Worm (Caenorhabditis elegans): ENCODE data around the gene C34C6.3.

DNA sequence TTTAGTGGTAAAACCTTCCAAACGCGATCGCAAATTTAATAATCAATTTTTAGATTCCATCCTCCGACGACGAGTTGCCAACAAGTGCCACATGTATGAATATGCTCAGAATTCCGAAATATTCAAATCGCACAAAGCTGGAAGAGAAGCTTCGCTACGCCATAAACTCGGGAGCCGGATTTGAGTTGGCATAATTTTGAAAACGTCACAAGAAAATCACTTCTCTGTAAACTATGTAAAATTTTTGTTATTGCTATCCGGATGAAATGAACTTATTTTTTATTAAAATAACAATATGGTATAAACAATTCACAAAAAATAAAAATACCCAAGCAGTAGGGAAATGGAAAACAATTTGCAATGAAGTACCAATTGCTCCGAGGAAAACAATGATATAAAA is 22.8 kb upstream of the C34C6.3 start:
- TF ChIP-seq nhr-42 (GFP tag; IDR thresholded peaks at IDR 0.05) (no peak), cey-2 (tag; optimal IDR thresholded peaks at IDR 0.05; ENCODE audit: borderline replicate concordance, insufficient read depth) (no peak), pqm-1 (tag; optimal IDR thresholded peaks at IDR 0.05) (no peak), lir-3 (tag; optimal IDR thresholded peaks at IDR 0.05) (no peak), nhr-77 (tag; optimal IDR thresholded peaks at IDR 0.05) (no peak)
